Fruit fly (Drosophila melanogaster) whole organism, embryonic: Measurements from ENCODE around the gene hiro.

Source experiments
- Antp ChIP-seq: fragments of 200-800 bp; sonication (Bioruptor generic); optimal IDR thresholded peaks from 3 replicates; lab custom pipeline; 2016; ENCODE audit warnings: missing biosample characterization, missing genetic modification characterization
- Asciz ChIP-seq: fragments of 200-800 bp; sonication (Bioruptor generic); optimal IDR thresholded peaks from 2 replicates; lab custom pipeline; 2017; ENCODE audit warnings: missing biosample characterization, mild to moderate bottlenecking, missing genetic modification characterization, missing genetic modification reagents
- Awh ChIP-seq: fragments of 200-800 bp; sonication (Bioruptor generic); IDR thresholded peaks from 2 replicates; pipeline ENCODE4, ENCODE4 v1.3.6; 2022; ENCODE audit warnings: missing biosample characterization, missing genetic modification characterization
- BtbVII ChIP-seq: fragments of 200-800 bp; sonication (Bioruptor generic); optimal IDR thresholded peaks from 3 replicates; lab custom pipeline; 2017; ENCODE audit warnings: missing biosample characterization, mild to moderate bottlenecking, missing genetic modification characterization
- CG10209 ChIP-seq: fragments of 200-800 bp; sonication (Bioruptor generic); optimal IDR thresholded peaks from 3 replicates; lab custom pipeline; 2017; ENCODE audit warnings: missing biosample characterization, mild to moderate bottlenecking, missing genetic modification characterization, missing genetic modification reagents
- CG10321 ChIP-seq: fragments of 200-800 bp; sonication (Bioruptor generic); IDR thresholded peaks from 2 replicates; pipeline ENCODE4 v1.3.6; 2022; ENCODE audit warnings: missing biosample characterization, missing genetic modification characterization
- CG10654 ChIP-seq: fragments of 200-800 bp; sonication (Bioruptor generic); optimal IDR thresholded peaks from 2 replicates; lab custom pipeline; 2016; ENCODE audit warnings: missing biosample characterization, missing genetic modification characterization
- CG12659 ChIP-seq: fragments of 200-800 bp; sonication (Bioruptor generic); optimal IDR thresholded peaks from 3 replicates; lab custom pipeline; 2017; ENCODE audit warnings: mild to moderate bottlenecking, missing biosample characterization, missing genetic modification reagents, missing genetic modification characterization
- CG13775 ChIP-seq: fragments of 200-800 bp; sonication (Bioruptor generic); optimal IDR thresholded peaks from 3 replicates; lab custom pipeline; 2017; ENCODE audit warnings: missing biosample characterization, mild to moderate bottlenecking, missing genetic modification characterization
- CG13894 ChIP-seq: fragments of 200-800 bp; sonication (Bioruptor generic); optimal IDR thresholded peaks from 3 replicates; lab custom pipeline; 2018; ENCODE audit warnings: missing biosample characterization, mild to moderate bottlenecking, missing genetic modification characterization, moderate library complexity
- CG16815 ChIP-seq: fragments of 200-800 bp; sonication (Bioruptor generic); optimal IDR thresholded peaks from 3 replicates; lab custom pipeline; 2017; ENCODE audit warnings: missing biosample characterization, mild to moderate bottlenecking, missing genetic modification characterization
- CG2120 ChIP-seq: fragments of 200-800 bp; sonication (Bioruptor generic); optimal IDR thresholded peaks from 3 replicates; lab custom pipeline; 2016; ENCODE audit warnings: missing biosample characterization, missing genetic modification characterization
- CG30403 ChIP-seq: fragments of 200-800 bp; sonication (Bioruptor generic); optimal IDR thresholded peaks from 3 replicates; lab custom pipeline; 2016; ENCODE audit warnings: missing biosample characterization, missing genetic modification characterization
- CG34224 ChIP-seq: fragments of 200-800 bp; sonication (Bioruptor generic); IDR thresholded peaks from 3 replicates; pipeline ENCODE4 v1.3.6; 2022; ENCODE audit warnings: missing biosample characterization, missing genetic modification characterization; ENCODE audit not compliant: partially characterized antibody
- CG4424 ChIP-seq: fragments of 200-800 bp; sonication (Bioruptor generic); optimal IDR thresholded peaks from 3 replicates; lab custom pipeline; 2016; ENCODE audit warnings: missing biosample characterization, missing genetic modification characterization
- CG7271 ChIP-seq: fragments of 200-800 bp; sonication (Bioruptor generic); optimal IDR thresholded peaks from 2 replicates; lab custom pipeline; 2018; ENCODE audit warnings: missing biosample characterization, mild to moderate bottlenecking, missing genetic modification characterization, moderate library complexity
- Drgx ChIP-seq: fragments of 200-800 bp; sonication (Bioruptor generic); IDR thresholded peaks from 2 replicates; pipeline ENCODE4 v1.3.6; 2022; ENCODE audit warnings: missing biosample characterization, missing genetic modification characterization
- E2f1 ChIP-seq: fragments of 200-800 bp; sonication (Bioruptor generic); IDR thresholded peaks from 2 replicates; pipeline ENCODE4 v1.3.6; 2022; ENCODE audit warnings: missing biosample characterization, missing genetic modification characterization
- H15 ChIP-seq: fragments of 200-800 bp; sonication (Bioruptor generic); IDR thresholded peaks from 3 replicates; pipeline ENCODE4 v1.3.6; 2022; ENCODE audit warnings: missing biosample characterization, missing genetic modification characterization
- HLHmδ ChIP-seq: fragments of 200-800 bp; sonication (Bioruptor generic); optimal IDR thresholded peaks from 2 replicates; lab custom pipeline; 2018; ENCODE audit warnings: missing biosample characterization, mild to moderate bottlenecking, missing genetic modification characterization, moderate library complexity
- Hmr ChIP-seq: fragments of 200-800 bp; sonication (Bioruptor generic); optimal IDR thresholded peaks from 3 replicates; lab custom pipeline; 2017; ENCODE audit warnings: mild to moderate bottlenecking, missing biosample characterization, missing genetic modification reagents, missing genetic modification characterization
- Hmx ChIP-seq: fragments of 200-800 bp; sonication (Bioruptor generic); optimal IDR thresholded peaks from 2 replicates; lab custom pipeline; 2016; ENCODE audit warnings: missing biosample characterization, missing genetic modification characterization
- Hr39 ChIP-seq: fragments of >200 bp; optimal IDR thresholded peaks from 2 replicates; lab custom pipeline; 2017
- Hr51 ChIP-seq, 2 experiments: fragments of 200-800 bp; sonication (Bioruptor generic); optimal IDR thresholded peaks; 2 replicates in 1 of 2; 3 replicates in 1 of 2; lab custom pipeline; 2016 to 2018; ENCODE audit warnings: missing biosample characterization in 2 of 2, missing genetic modification characterization in 2 of 2, mild to moderate bottlenecking in 1 of 2, moderate library complexity in 1 of 2
- Lim3 ChIP-seq: fragments of 200-800 bp; sonication (Bioruptor generic); IDR thresholded peaks from 2 replicates; pipeline ENCODE4 v1.3.6; 2022; ENCODE audit warnings: missing biosample characterization, missing genetic modification characterization
- Oli ChIP-seq: fragments of 200-800 bp; sonication (Bioruptor generic); optimal IDR thresholded peaks from 2 replicates; lab custom pipeline; 2018; ENCODE audit warnings: missing biosample characterization, mild to moderate bottlenecking, missing genetic modification characterization, moderate library complexity
- PHDP ChIP-seq: fragments of 200-800 bp; sonication (Bioruptor generic); optimal IDR thresholded peaks from 3 replicates; lab custom pipeline; 2018; ENCODE audit warnings: missing biosample characterization, mild to moderate bottlenecking, missing genetic modification characterization, moderate library complexity
- Pdp1 ChIP-seq, 2 experiments: fragments of 200-800 bp; sonication (Bioruptor generic); optimal IDR thresholded peaks; 3 replicates each; lab custom pipeline; 2016; ENCODE audit warnings: missing biosample characterization in 2 of 2, missing genetic modification characterization in 2 of 2, mild to moderate bottlenecking in 1 of 2, moderate library complexity in 1 of 2
- Spps ChIP-seq: fragments of 200-800 bp; sonication (Bioruptor generic); optimal IDR thresholded peaks from 2 replicates; lab custom pipeline; 2018; ENCODE audit warnings: missing biosample characterization, mild to moderate bottlenecking, missing genetic modification characterization
- Ssrp ChIP-seq: fragments of 200-800 bp; sonication (Bioruptor generic); optimal IDR thresholded peaks from 2 replicates; lab custom pipeline; 2018; ENCODE audit warnings: missing biosample characterization, mild to moderate bottlenecking, missing genetic modification characterization, moderate library complexity
- ab ChIP-seq: fragments of 200-800 bp; sonication (Bioruptor generic); optimal IDR thresholded peaks from 2 replicates; lab custom pipeline; 2016; ENCODE audit warnings: missing biosample characterization, missing genetic modification characterization
- ato ChIP-seq: fragments of 200-800 bp; sonication (Bioruptor generic); IDR thresholded peaks from 2 replicates; pipeline ENCODE4 v1.3.6; 2022; ENCODE audit warnings: missing biosample characterization, missing genetic modification characterization; ENCODE audit not compliant: partially characterized antibody
- az2 ChIP-seq: fragments of 200-800 bp; sonication (Bioruptor generic); optimal IDR thresholded peaks from 3 replicates; lab custom pipeline; 2016; ENCODE audit warnings: missing biosample characterization, missing genetic modification characterization
- bsh ChIP-seq, 2 experiments: fragments of 200-800 bp; sonication (Bioruptor generic); optimal IDR thresholded peaks; 2 replicates each; lab custom pipeline; 2017 to 2018; ENCODE audit warnings: mild to moderate bottlenecking in 2 of 2, missing biosample characterization in 2 of 2, missing genetic modification characterization in 2 of 2, moderate library complexity in 1 of 2
- chinmo ChIP-seq: fragments of 200-800 bp; sonication (Bioruptor generic); IDR thresholded peaks from 4 replicates; pipeline ENCODE4 v1.3.6; 2022; ENCODE audit warnings: missing biosample characterization, missing genetic modification characterization; ENCODE audit not compliant: partially characterized antibody
- ci ChIP-seq: fragments of 200-800 bp; sonication (Bioruptor generic); IDR thresholded peaks from 3 replicates; pipeline ENCODE4 v1.3.6; 2022; ENCODE audit warnings: missing biosample characterization, missing genetic modification characterization
- dpn ChIP-seq, 2 experiments: fragments of 200-800 bp; sonication (Bioruptor generic); optimal IDR thresholded peaks; 3 replicates each; lab custom pipeline; 2016; ENCODE audit warnings: missing biosample characterization in 2 of 2, missing genetic modification characterization in 2 of 2
- ems ChIP-seq: fragments of 200-800 bp; sonication (Bioruptor generic); optimal IDR thresholded peaks from 3 replicates; lab custom pipeline; 2016; ENCODE audit warnings: missing biosample characterization, missing genetic modification characterization
- gce ChIP-seq: fragments of 200-800 bp; sonication (Bioruptor generic); IDR thresholded peaks from 3 replicates; pipeline ENCODE4 v1.3.6; 2022; ENCODE audit warnings: missing biosample characterization, missing genetic modification characterization
- gem ChIP-seq: fragments of 200-800 bp; sonication (Bioruptor generic); optimal IDR thresholded peaks from 2 replicates; lab custom pipeline; 2019; ENCODE audit warnings: missing biosample characterization, mild to moderate bottlenecking, missing genetic modification characterization, moderate library complexity
- pfk ChIP-seq: fragments of 200-800 bp; sonication (Bioruptor generic); optimal IDR thresholded peaks from 2 replicates; lab custom pipeline; 2018; ENCODE audit warnings: missing biosample characterization, mild to moderate bottlenecking, missing genetic modification characterization, moderate library complexity
- phol ChIP-seq: fragments of 200-800 bp; sonication (Bioruptor generic); optimal IDR thresholded peaks from 3 replicates; lab custom pipeline; 2018; ENCODE audit warnings: missing biosample characterization, mild to moderate bottlenecking, missing genetic modification characterization, moderate library complexity
- pzg ChIP-seq: fragments of 200-800 bp; sonication (Bioruptor generic); optimal IDR thresholded peaks from 3 replicates; lab custom pipeline; 2018; ENCODE audit warnings: missing biosample characterization, mild to moderate bottlenecking, missing genetic modification characterization, moderate library complexity
- ro ChIP-seq: fragments of 200-800 bp; sonication (Bioruptor generic); IDR thresholded peaks from 2 replicates; pipeline ENCODE4 v1.3.6; 2022; ENCODE audit warnings: missing biosample characterization, missing genetic modification characterization
- sens ChIP-seq: fragments of 200-800 bp; sonication (Bioruptor generic); peaks from one replicate; lab custom pipeline; 2016; ENCODE audit warnings: missing biosample characterization, missing genetic modification characterization
- sima ChIP-seq: fragments of 200-800 bp; sonication (Bioruptor generic); optimal IDR thresholded peaks from 2 replicates; lab custom pipeline; 2016; ENCODE audit warnings: missing biosample characterization, missing genetic modification characterization
- slbo ChIP-seq: fragments of 200-800 bp; sonication (Bioruptor generic); IDR thresholded peaks from 2 replicates; pipeline ENCODE4 v1.3.6; 2022; ENCODE audit warnings: missing biosample characterization, missing genetic modification characterization
- slou ChIP-seq: fragments of 200-800 bp; sonication (Bioruptor generic); optimal IDR thresholded peaks from 3 replicates; lab custom pipeline; 2016; ENCODE audit warnings: missing biosample characterization, missing genetic modification characterization

Gene hiro

DNA sequence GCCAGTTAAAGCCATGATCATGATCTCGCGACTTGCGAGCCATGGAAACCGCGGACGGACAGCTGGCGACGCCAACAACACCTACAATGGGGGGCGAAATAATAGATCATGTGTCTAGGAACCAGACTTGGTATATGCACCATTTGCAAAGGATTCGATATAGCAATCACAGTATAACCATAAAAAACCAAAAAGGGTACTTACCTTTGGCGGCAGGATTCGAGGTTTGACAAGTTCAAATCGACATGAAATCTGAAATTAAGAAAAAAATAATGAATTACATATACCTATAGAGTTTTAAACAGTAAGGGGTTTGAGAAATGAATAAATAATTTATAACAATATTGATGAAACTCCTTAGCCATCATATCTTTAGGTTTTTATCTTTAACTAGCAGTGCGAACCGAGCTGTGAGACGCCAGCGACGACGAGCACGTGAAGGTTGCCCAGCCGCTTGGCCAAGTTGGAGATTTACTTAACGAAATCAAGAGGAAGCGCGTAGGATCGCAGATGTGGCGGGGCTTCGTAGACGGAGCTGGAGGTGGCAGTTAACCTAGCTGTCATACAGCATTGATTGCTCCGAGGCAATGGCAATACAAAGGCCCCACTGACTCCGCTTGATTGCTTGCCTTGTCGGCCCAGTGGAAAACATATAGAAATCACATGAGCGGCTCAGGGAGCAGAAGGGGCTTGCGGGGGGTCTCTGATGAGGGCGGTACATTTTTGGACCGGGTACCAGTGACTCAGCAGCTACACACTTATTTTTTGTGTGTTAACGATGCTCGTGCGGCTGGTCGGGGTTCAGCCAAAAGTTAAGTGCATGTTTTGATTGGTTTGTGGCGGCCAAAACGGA is 46.3 kb upstream of the hiro start (continued):
- no peak for TF ChIP-seq CG13775
- no peak for TF ChIP-seq Hr39 (lab: Kevin White, UChicago)
- TF ChIP-seq ro (GFP tag; lab: Robert Waterston, UW): no peak
- peak; percentile 15 for TF ChIP-seq CG2120 (GFP tag; lab: Kevin White, UChicago)
- TF ChIP-seq CG10321 (GFP tag; lab: Robert Waterston, UW): no peak
- TF ChIP-seq Lim3 (GFP tag; lab: Robert Waterston, UW): no peak
- no peak for TF ChIP-seq pzg (GFP tag; lab: Kevin White, UChicago)
- no peak for TF ChIP-seq ci (GFP tag; lab: Robert Waterston, UW)
- TF ChIP-seq CG10209 (GFP tag; lab: Kevin White, UChicago): peak; percentile 32
- no peak for TF ChIP-seq H15 (GFP tag; lab: Robert Waterston, UW)
- TF ChIP-seq Oli (tag; lab: Kevin White, UChicago): peak; percentile 48
- peak; percentile 50 for TF ChIP-seq CG4424
- no peak for TF ChIP-seq ato (GFP tag; lab: Robert Waterston, UW)
- TF ChIP-seq slou (GFP tag; lab: Kevin White, UChicago): no peak
- TF ChIP-seq gem (tag; lab: Kevin White, UChicago): peak; percentile 65
- TF ChIP-seq Pdp1 (GFP tag; optimal IDR thresholded peaks at IDR 0.05; lab: Kevin White, UChicago): peak in 1 of 2 experiments; percentile 8
- TF ChIP-seq HLHmδ (GFP tag; lab: Kevin White, UChicago): no peak
- TF ChIP-seq Ssrp (tag; lab: Kevin White, UChicago): peak; percentile 1
- TF ChIP-seq ems (GFP tag; lab: Kevin White, UChicago): no peak
- no peak for TF ChIP-seq gce (GFP tag; lab: Robert Waterston, UW)
- no peak for TF ChIP-seq sima (GFP tag; lab: Kevin White, UChicago)
- TF ChIP-seq CG12659 (GFP tag; lab: Kevin White, UChicago): peak; percentile 35
- no peak for TF ChIP-seq CG34224 (GFP tag; lab: Robert Waterston, UW)
- peak; percentile 24 for TF ChIP-seq phol
- TF ChIP-seq Antp (GFP tag; lab: Kevin White, UChicago): no peak
- peak; percentile 17; the same call in 1 of the 2 replicates for TF ChIP-seq slbo
- TF ChIP-seq E2f1 (GFP tag; lab: Robert Waterston, UW): peak; percentile 15; the same call in 1 of the 2 replicates
- peak; percentile 3 for TF ChIP-seq PHDP (tag; lab: Kevin White, UChicago)
- peak; percentile 1 for TF ChIP-seq BtbVII (GFP tag; lab: Kevin White, UChicago)
- TF ChIP-seq Drgx (GFP tag; lab: Robert Waterston, UW): peak; percentile 34; the same call in 1 of the 2 replicates
- TF ChIP-seq CG13894 (tag; lab: Kevin White, UChicago): peak; percentile 67
- TF ChIP-seq Hr51 (GFP tag; optimal IDR thresholded peaks at IDR 0.05; lab: Kevin White, UChicago): peak in 1 of 2 experiments; percentile 34
- TF ChIP-seq az2 (GFP tag; lab: Kevin White, UChicago): peak; percentile 3
- no peak for TF ChIP-seq Hmx (GFP tag; lab: Kevin White, UChicago)
- no peak for TF ChIP-seq Spps (tag; lab: Kevin White, UChicago)
- peak; percentile 42 for TF ChIP-seq CG30403
- TF ChIP-seq sens (GFP tag; lab: Kevin White, UChicago): peak; percentile 83
- TF ChIP-seq Awh: peak; percentile 66; the same call in 1 of the 2 replicates
- peak; percentile 40 for TF ChIP-seq Hmr (GFP tag; lab: Kevin White, UChicago)
- TF ChIP-seq CG10654 (GFP tag; lab: Kevin White, UChicago): no peak
- no peak for TF ChIP-seq pfk
- peak; percentile 23 to 37 for TF ChIP-seq dpn (GFP tag; optimal IDR thresholded peaks at IDR 0.05; lab: Kevin White, UChicago)
- TF ChIP-seq chinmo (GFP tag; lab: Robert Waterston, UW): 0 out of 4 replicates have a peak, but pooled peaks have one; percentile 60
- no peak for TF ChIP-seq CG16815 (GFP tag; lab: Kevin White, UChicago)
- TF ChIP-seq CG7271 (tag; lab: Kevin White, UChicago): no peak
- no peak for TF ChIP-seq ab (GFP tag; lab: Kevin White, UChicago)
- TF ChIP-seq Asciz: no peak
- peak; percentile 6 to 66 for TF ChIP-seq bsh (GFP tag; optimal IDR thresholded peaks at IDR 0.05; lab: Kevin White, UChicago)
